Worm (Caenorhabditis elegans) whole organism, L4 larva: Measurements from ENCODE around the gene unc-97.
A peak's percentile ranks its signal among the peaks of the same experiment; 100 is the strongest.

ENCODE experiments used
- Y5F2A.4 ChIP-seq: fragments of 200-800 bp; sonication (Bioruptor generic); optimal IDR thresholded peaks from 2 replicates; lab custom pipeline; 2018; ENCODE audit warnings: mild to moderate bottlenecking, missing genetic modification characterization, missing compliant biosample characterization
- ZK337.2 ChIP-seq: fragments of 200-800 bp; sonication (Bioruptor generic); IDR thresholded peaks from 2 replicates; pipeline ENCODE4 v1.3.6; 2022; ENCODE audit warnings: missing genetic modification reagents, missing genetic modification characterization, missing compliant biosample characterization
- ZK546.5 ChIP-seq, 2 experiments: sonication (generic microtip); optimal IDR thresholded peaks; 2 replicates each; lab custom pipeline; 2017; ENCODE audit warnings: missing biosample characterization in 2 of 2, missing genetic modification characterization in 2 of 2
- aha-1 ChIP-seq: fragments of 150-350 bp; peaks from one replicate; lab custom pipeline; 2014; ENCODE audit warnings: missing biosample characterization, missing genetic modification characterization
- ceh-32 ChIP-seq: sonication (generic microtip); optimal IDR thresholded peaks from 2 replicates; lab custom pipeline; 2016; ENCODE audit warnings: mild to moderate bottlenecking, missing genetic modification characterization, missing compliant biosample characterization; ENCODE audit not compliant: poor library complexity
- ces-1 ChIP-seq: fragments of 150-350 bp; sonication (generic microtip); optimal IDR thresholded peaks from 4 replicates; lab custom pipeline; 2014; ENCODE audit warnings: missing biosample characterization, missing genetic modification reagents, missing genetic modification characterization
- ctbp-1 ChIP-seq: fragments of 200-800 bp; sonication (Bioruptor generic); IDR thresholded peaks from 2 replicates; pipeline ENCODE4 v1.3.6; 2022; ENCODE audit warnings: missing genetic modification reagents, missing genetic modification characterization, missing compliant biosample characterization
- daf-16 ChIP-seq, 3 experiments: sonication (generic microtip); optimal IDR thresholded peaks; 2 replicates each; lab custom pipeline; 2016 to 2017; ENCODE audit warnings: missing genetic modification characterization in 3 of 3, missing genetic modification reagents in 3 of 3, mild to moderate bottlenecking in 2 of 3, missing compliant biosample characterization in 2 of 3, missing biosample characterization in 1 of 3, moderate library complexity in 1 of 3
- daf-8 ChIP-seq: fragments of 200-800 bp; sonication (Bioruptor generic); IDR thresholded peaks from 2 replicates; pipeline ENCODE4 v1.3.6; 2022; ENCODE audit warnings: missing genetic modification characterization, missing compliant biosample characterization
- dmd-9 ChIP-seq: fragments of 200-800 bp; sonication (Bioruptor generic); IDR thresholded peaks from 2 replicates; pipeline ENCODE4 v1.3.6; 2022; ENCODE audit warnings: missing genetic modification reagents, missing genetic modification characterization, missing compliant biosample characterization
- dpl-1 ChIP-seq: fragments of 150-350 bp; optimal IDR thresholded peaks from 2 replicates; lab custom pipeline; 2014; ENCODE audit warnings: missing biosample characterization, missing genetic modification reagents, missing genetic modification characterization
- gei-8 ChIP-seq: fragments of 200-800 bp; sonication (Bioruptor generic); optimal IDR thresholded peaks from 2 replicates; lab custom pipeline; 2018; ENCODE audit warnings: mild to moderate bottlenecking, missing genetic modification characterization, missing compliant biosample characterization
- lim-7 ChIP-seq: fragments of 200-800 bp; sonication (Bioruptor generic); IDR thresholded peaks from 2 replicates; pipeline ENCODE4 v1.3.6; 2022; ENCODE audit warnings: missing genetic modification characterization, missing compliant biosample characterization
- lin-39 ChIP-seq: fragments of 150-350 bp; optimal IDR thresholded peaks from 2 replicates; lab custom pipeline; 2014; ENCODE audit warnings: missing biosample characterization, missing genetic modification reagents, missing genetic modification characterization
- lir-3 ChIP-seq: sonication (generic microtip); optimal IDR thresholded peaks from 2 replicates; lab custom pipeline; 2016; ENCODE audit warnings: mild to moderate bottlenecking, missing genetic modification characterization, missing compliant biosample characterization
- lsy-2 ChIP-seq, 2 experiments: fragments of 150-350 bp in 1 of 2; sonication (generic microtip) in 1 of 2; optimal IDR thresholded peaks; 2 replicates each; lab custom pipeline; 2014 to 2017; ENCODE audit warnings: missing biosample characterization in 2 of 2, missing genetic modification characterization in 2 of 2
- madf-5 ChIP-seq, 2 experiments: fragments of 200-800 bp; sonication (Bioruptor generic); IDR thresholded peaks; 2 replicates each; pipeline ENCODE4 v1.3.6; 2022; ENCODE audit warnings: missing compliant biosample characterization in 2 of 2, missing genetic modification characterization in 2 of 2
- mep-1 ChIP-seq: fragments of 150-350 bp; sonication (generic microtip); optimal IDR thresholded peaks from 3 replicates; lab custom pipeline; 2014; ENCODE audit warnings: missing biosample characterization, missing genetic modification characterization
- mes-2 ChIP-seq: sonication (generic microtip); optimal IDR thresholded peaks from 2 replicates; lab custom pipeline; 2016; ENCODE audit warnings: missing genotype, mild to moderate bottlenecking, missing genetic modification characterization, missing compliant biosample characterization; ENCODE audit not compliant: poor library complexity, severe bottlenecking
- nhr-102 ChIP-seq: sonication (generic microtip); optimal IDR thresholded peaks from 2 replicates; lab custom pipeline; 2016; ENCODE audit warnings: mild to moderate bottlenecking, missing genetic modification characterization, moderate library complexity, missing compliant biosample characterization
- nhr-11 ChIP-seq: fragments of 150-350 bp; optimal IDR thresholded peaks from 2 replicates; lab custom pipeline; 2014; ENCODE audit warnings: missing biosample characterization, missing genetic modification characterization
- nhr-237 ChIP-seq: sonication (generic microtip); optimal IDR thresholded peaks from 2 replicates; lab custom pipeline; 2017; ENCODE audit warnings: missing biosample characterization, missing genetic modification characterization
- nhr-48 ChIP-seq: sonication (generic microtip); optimal IDR thresholded peaks from 2 replicates; lab custom pipeline; 2016; ENCODE audit warnings: mild to moderate bottlenecking, missing genetic modification characterization, missing compliant biosample characterization
- nhr-77 ChIP-seq: fragments of 150-350 bp; optimal IDR thresholded peaks from 2 replicates; lab custom pipeline; 2014; ENCODE audit warnings: missing biosample characterization, missing genetic modification characterization
- pqm-1 ChIP-seq: sonication (generic microtip); optimal IDR thresholded peaks from 2 replicates; lab custom pipeline; 2017; ENCODE audit warnings: missing biosample characterization, missing genetic modification characterization
- rbr-2 ChIP-seq: sonication (generic microtip); optimal IDR thresholded peaks from 2 replicates; lab custom pipeline; 2016; ENCODE audit warnings: missing genotype, missing genetic modification characterization, missing compliant biosample characterization
- snpc-1.2 ChIP-seq: fragments of 200-800 bp; sonication (Bioruptor generic); IDR thresholded peaks from 2 replicates; pipeline ENCODE4 v1.3.6; 2022; ENCODE audit warnings: missing genetic modification reagents, missing genetic modification characterization, missing compliant biosample characterization
- spr-1 ChIP-seq: sonication (generic microtip); optimal IDR thresholded peaks from 2 replicates; lab custom pipeline; 2016; ENCODE audit warnings: mild to moderate bottlenecking, missing genetic modification characterization, missing compliant biosample characterization
- tag-97 ChIP-seq: fragments of 200-800 bp; sonication (Bioruptor generic); IDR thresholded peaks from 2 replicates; pipeline ENCODE4 v1.3.6; 2022; ENCODE audit warnings: missing genetic modification characterization, missing compliant biosample characterization
- tra-1 ChIP-seq: fragments of 200-800 bp; sonication (Bioruptor generic); IDR thresholded peaks from 2 replicates; pipeline ENCODE4 v1.3.6; 2022; ENCODE audit warnings: missing genetic modification reagents, missing genetic modification characterization, missing compliant biosample characterization
- unc-39 ChIP-seq: sonication (generic microtip); optimal IDR thresholded peaks from 2 replicates; lab custom pipeline; 2017; ENCODE audit warnings: missing biosample characterization, missing genetic modification characterization
- unc-62 ChIP-seq, 3 experiments: fragments of 150-350 bp in 1 of 3; sonication (generic microtip); optimal IDR thresholded peaks in 2 of 3; peaks in 1 of 3; 1 replicate in 1 of 3; 2 replicates in 2 of 3; lab custom pipeline; 2014 to 2017; ENCODE audit warnings: missing biosample characterization in 3 of 3, missing genetic modification characterization in 3 of 3, missing genetic modification reagents in 3 of 3, missing genotype in 1 of 3
- vab-7 ChIP-seq: fragments of 200-800 bp; sonication (Bioruptor generic); IDR thresholded peaks from 2 replicates; pipeline ENCODE4 v1.3.6; 2022; ENCODE audit warnings: missing genetic modification reagents, missing genetic modification characterization, missing compliant biosample characterization
- zfp-3 ChIP-seq: fragments of 200-800 bp; sonication (Bioruptor generic); conservative IDR thresholded peaks from 2 replicates; pipeline ENCODE4 v1.3.6; 2022; ENCODE audit warnings: missing genetic modification reagents, missing genetic modification characterization, missing compliant biosample characterization
- ztf-7 ChIP-seq: fragments of 150-350 bp; optimal IDR thresholded peaks from 2 replicates; lab custom pipeline; 2014; ENCODE audit warnings: missing biosample characterization, missing genetic modification characterization

Gene unc-97

ce11 chrX:5592517-5593183 lies at the start of gene unc-97:
unc-97 (plus strand) TSS chrX:5593133.
- TF ChIP-seq zfp-3 (no peak), ctbp-1 (GFP tag; lab: Robert Waterston, UW) (no peak), daf-16 (GFP tag; optimal IDR thresholded peaks at IDR 0.05; lab: Kevin White, UChicago) (peak in 1 of 2 experiments; percentile 25), daf-16 (tag; optimal IDR thresholded peaks at IDR 0.05; lab: Kevin White, UChicago) (no peak)

- TF ChIP-seq ces-1 = no peak
- no peak for TF ChIP-seq tag-97
Observed at ce11 chrX:5543651-5544050, 49.3 kb upstream of the unc-97 start, which contains the start of gene C54G7.1. C54G7.1 (plus strand) TSS chrX:5543951.

DNA sequence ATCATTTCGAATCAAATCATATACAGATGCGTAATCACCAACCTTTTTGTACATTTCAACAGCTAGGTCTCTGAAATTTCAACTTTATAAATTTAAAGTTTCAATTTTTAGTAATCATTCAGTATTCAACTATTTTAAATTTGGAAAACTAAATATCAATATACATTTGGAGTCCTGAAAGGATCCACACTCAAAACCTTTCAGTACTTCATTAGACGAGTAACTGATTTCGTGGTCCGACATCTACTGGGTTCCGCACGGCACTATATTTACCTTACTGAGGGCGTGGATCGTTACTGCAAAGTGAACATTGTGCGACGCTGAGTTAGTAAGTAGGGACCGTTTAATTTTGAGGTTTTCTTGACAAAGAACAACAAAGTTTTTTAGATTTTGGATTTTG lies 45.1 kb upstream of the unc-97 start:
- TF ChIP-seq lir-3 (tag; lab: Kevin White, UChicago) = no peak
- no peak for TF ChIP-seq nhr-11 (tag; lab: Kevin White, UChicago)
- no peak for TF ChIP-seq tra-1 (GFP tag; lab: Robert Waterston, UW)
- TF ChIP-seq rbr-2 (tag; lab: Kevin White, UChicago) = no peak
- no peak for TF ChIP-seq daf-8 (GFP tag; lab: Robert Waterston, UW)

DNA sequence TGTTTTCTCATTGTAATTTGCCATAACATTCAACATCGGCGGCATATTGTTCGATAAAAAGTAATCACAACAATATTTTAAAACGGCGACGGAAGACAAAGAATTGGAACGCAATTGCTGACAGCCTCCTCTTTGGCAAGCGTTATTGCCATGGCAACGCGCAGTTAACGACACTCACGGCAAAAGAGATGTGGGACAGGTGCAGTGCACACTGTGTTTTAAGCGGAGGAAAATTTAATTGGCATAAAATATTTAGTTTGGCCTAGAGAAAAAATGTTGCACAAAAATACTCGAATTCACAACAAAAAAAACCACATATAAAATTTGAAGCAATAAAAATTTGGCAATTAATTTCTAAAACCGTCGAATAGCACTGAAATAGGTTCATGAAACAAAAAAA lies 40.3 kb upstream of the unc-97 start, which contains the start of gene ifta-1:
Gene ifta-1, minus strand, starts transcription at position 101 of the 400 bp plus-strand sequence.
- TF ChIP-seq lim-7 (GFP tag; lab: Robert Waterston, UW) (no peak), aha-1 (tag; lab: Kevin White, UChicago) (peak; percentile 19)

ce11 chrX:5555055-5555629 lies 37.8 kb upstream of the unc-97 start:
- peak; percentile 91 for TF ChIP-seq aha-1 (tag; lab: Kevin White, UChicago)
- TF ChIP-seq pqm-1 (tag; lab: Kevin White, UChicago) = no peak

- TF ChIP-seq nhr-77 (tag; lab: Kevin White, UChicago) = no peak
- TF ChIP-seq madf-5 (GFP tag; IDR thresholded peaks at IDR 0.05; lab: Robert Waterston, UW) = no peak
- TF ChIP-seq mes-2 (tag; lab: Kevin White, UChicago) = no peak
- TF ChIP-seq aha-1 (tag; lab: Kevin White, UChicago) = peak; percentile 30
- TF ChIP-seq Y5F2A.4 (GFP tag; lab: Kevin White, UChicago) = no peak
- peak in 1 of 2 experiments; percentile 95 for TF ChIP-seq unc-62 (GFP tag; optimal IDR thresholded peaks at IDR 0.05 in 1 of 2; lab: Kevin White, UChicago)
- TF ChIP-seq unc-62 (tag; optimal IDR thresholded peaks at IDR 0.05; lab: Kevin White, UChicago) = no peak
- no peak for TF ChIP-seq unc-39 (tag; lab: Kevin White, UChicago)
- TF ChIP-seq nhr-48 (tag; lab: Kevin White, UChicago) = no peak
- TF ChIP-seq, all 104 proteins: peak for 2
Observed at ce11 chrX:5557966-5558365, 35.0 kb upstream of the unc-97 start, which contains the start of gene C38C5.1. C38C5.1 (plus strand) TSS chrX:5558055.

- TF ChIP-seq spr-1 (tag; lab: Kevin White, UChicago) = no peak
- TF ChIP-seq nhr-102 (tag; lab: Kevin White, UChicago) = no peak
- TF ChIP-seq gei-8 (GFP tag; lab: Kevin White, UChicago) = no peak
- TF ChIP-seq lin-39 (tag; lab: Kevin White, UChicago) = no peak
- no peak for TF ChIP-seq lsy-2 (tag; optimal IDR thresholded peaks at IDR 0.05; lab: Kevin White, UChicago)
- TF ChIP-seq vab-7 (GFP tag; lab: Robert Waterston, UW) = no peak
- no peak for TF ChIP-seq ZK546.5 (tag; optimal IDR thresholded peaks at IDR 0.05; lab: Kevin White, UChicago)
- TF ChIP-seq ZK337.2 (GFP tag; lab: Robert Waterston, UW) = no peak
- no peak for TF ChIP-seq dmd-9
- no peak for TF ChIP-seq nhr-11 (tag; lab: Kevin White, UChicago)
- no peak for TF ChIP-seq dpl-1 (GFP tag; lab: Kevin White, UChicago)
- TF ChIP-seq ceh-32 (tag; lab: Kevin White, UChicago) = no peak
- TF ChIP-seq mep-1 (tag; lab: Kevin White, UChicago) = no peak
- TF ChIP-seq nhr-237 (tag; lab: Kevin White, UChicago) = no peak
- no peak for TF ChIP-seq snpc-1.2
- no peak for TF ChIP-seq ztf-7 (tag; lab: Kevin White, UChicago)
Observed at ce11 chrX:5565478-5565877, 27.5 kb upstream of the unc-97 start.
